Fruit fly (Drosophila melanogaster) whole organism, embryonic: ENCODE results near the gene CHOp24.

Source experiments
- Ada2b ChIP-seq: fragments of 200-800 bp; sonication (Bioruptor generic); IDR thresholded peaks from 2 replicates; pipeline ENCODE4 v1.3.6; 2022; ENCODE audit warnings: missing biosample characterization, missing genetic modification characterization
- Asciz ChIP-seq: fragments of 200-800 bp; sonication (Bioruptor generic); optimal IDR thresholded peaks from 2 replicates; lab custom pipeline; 2017; ENCODE audit warnings: missing biosample characterization, mild to moderate bottlenecking, missing genetic modification characterization, missing genetic modification reagents
- CG10321 ChIP-seq: fragments of 200-800 bp; sonication (Bioruptor generic); IDR thresholded peaks from 2 replicates; pipeline ENCODE4 v1.3.6; 2022; ENCODE audit warnings: missing biosample characterization, missing genetic modification characterization
- CG11247 ChIP-seq: fragments of 200-800 bp; sonication (Bioruptor generic); IDR thresholded peaks from 2 replicates; pipeline ENCODE4 v1.3.6; 2022; ENCODE audit warnings: missing biosample characterization, missing genetic modification characterization
- CG12219 ChIP-seq: fragments of 200-800 bp; sonication (Bioruptor generic); optimal IDR thresholded peaks from 3 replicates; lab custom pipeline; 2018; ENCODE audit warnings: missing biosample characterization, mild to moderate bottlenecking, missing genetic modification characterization
- CG13287 ChIP-seq: fragments of 200-800 bp; sonication (Bioruptor generic); IDR thresholded peaks from 2 replicates; pipeline ENCODE4 v1.3.6; 2022; ENCODE audit warnings: missing biosample characterization, missing genetic modification characterization; ENCODE audit not compliant: partially characterized antibody
- CG15073 ChIP-seq: fragments of 200-800 bp; sonication (Bioruptor generic); optimal IDR thresholded peaks from 2 replicates; lab custom pipeline; 2016; ENCODE audit warnings: missing biosample characterization, missing genetic modification characterization
- CG15269 ChIP-seq: fragments of 200-800 bp; sonication (Bioruptor generic); optimal IDR thresholded peaks from 2 replicates; lab custom pipeline; 2018; ENCODE audit warnings: missing biosample characterization, mild to moderate bottlenecking, missing genetic modification characterization, moderate library complexity
- CG16815 ChIP-seq: fragments of 200-800 bp; sonication (Bioruptor generic); optimal IDR thresholded peaks from 3 replicates; lab custom pipeline; 2017; ENCODE audit warnings: missing biosample characterization, mild to moderate bottlenecking, missing genetic modification characterization
- CG18764 ChIP-seq: fragments of 200-800 bp; sonication (Bioruptor generic); optimal IDR thresholded peaks from 3 replicates; lab custom pipeline; 2016; ENCODE audit warnings: missing biosample characterization, missing genetic modification characterization
- CG34422 ChIP-seq: fragments of 200-800 bp; sonication (Bioruptor generic); IDR thresholded peaks from 3 replicates; pipeline ENCODE4 v1.3.6; 2022; ENCODE audit warnings: missing biosample characterization, missing genetic modification characterization
- CG6175 ChIP-seq: fragments of 200-800 bp; sonication (Bioruptor generic); IDR thresholded peaks from 3 replicates; pipeline ENCODE4 v1.3.6; 2022; ENCODE audit warnings: missing biosample characterization, missing genetic modification characterization
- CG6791 ChIP-seq: fragments of 200-800 bp; sonication (Bioruptor generic); IDR thresholded peaks from 3 replicates; pipeline ENCODE4 v1.3.6; 2022; ENCODE audit warnings: missing biosample characterization, missing genetic modification characterization; ENCODE audit not compliant: partially characterized antibody
- CG8388 ChIP-seq: fragments of 200-800 bp; sonication (Bioruptor generic); optimal IDR thresholded peaks from 2 replicates; lab custom pipeline; 2019; ENCODE audit warnings: missing biosample characterization, mild to moderate bottlenecking, missing genetic modification characterization, moderate library complexity
- CG8478 ChIP-seq: fragments of >200 bp; optimal IDR thresholded peaks from 2 replicates; lab custom pipeline; 2018
- CG8944 ChIP-seq: fragments of 200-800 bp; sonication (Bioruptor generic); optimal IDR thresholded peaks from 3 replicates; lab custom pipeline; 2016; ENCODE audit warnings: missing biosample characterization, missing genetic modification characterization
- CG9437 ChIP-seq: fragments of 200-800 bp; sonication (Bioruptor generic); optimal IDR thresholded peaks from 2 replicates; lab custom pipeline; 2018; ENCODE audit warnings: missing biosample characterization, mild to moderate bottlenecking, missing genetic modification characterization
- CrebB ChIP-seq: fragments of 200-800 bp; sonication (Bioruptor generic); optimal IDR thresholded peaks from 3 replicates; lab custom pipeline; 2018; ENCODE audit warnings: missing biosample characterization, mild to moderate bottlenecking, missing genetic modification characterization
- D ChIP-seq, 2 experiments: fragments of 200-800 bp in 1 of 2; fragments of >200 bp in 1 of 2; sonication (Bioruptor generic) in 1 of 2; optimal IDR thresholded peaks; 2 replicates in 1 of 2; 3 replicates in 1 of 2; lab custom pipeline; 2017; ENCODE audit warnings: mild to moderate bottlenecking in 1 of 2, missing biosample characterization in 1 of 2, missing genetic modification characterization in 1 of 2, missing genetic modification reagents in 1 of 2
- Dfd ChIP-seq, 2 experiments: fragments of >200 bp; optimal IDR thresholded peaks; 2 replicates each; lab custom pipeline; 2017; ENCODE audit warnings: missing biosample characterization in 2 of 2, missing genetic modification characterization in 2 of 2
- Dp ChIP-seq: fragments of 200-800 bp; sonication (Bioruptor generic); optimal IDR thresholded peaks from 2 replicates; lab custom pipeline; 2018; ENCODE audit warnings: missing biosample characterization, mild to moderate bottlenecking, missing genetic modification characterization, moderate library complexity
- Drgx ChIP-seq: fragments of 200-800 bp; sonication (Bioruptor generic); IDR thresholded peaks from 2 replicates; pipeline ENCODE4 v1.3.6; 2022; ENCODE audit warnings: missing biosample characterization, missing genetic modification characterization
- HLH3B ChIP-seq: fragments of 200-800 bp; sonication (Bioruptor generic); IDR thresholded peaks from 2 replicates; pipeline ENCODE4 v1.3.6; 2022; ENCODE audit warnings: missing biosample characterization, missing genetic modification characterization
- Hmr ChIP-seq: fragments of 200-800 bp; sonication (Bioruptor generic); optimal IDR thresholded peaks from 3 replicates; lab custom pipeline; 2017; ENCODE audit warnings: mild to moderate bottlenecking, missing biosample characterization, missing genetic modification reagents, missing genetic modification characterization
- Hr51 ChIP-seq, 2 experiments: fragments of 200-800 bp; sonication (Bioruptor generic); optimal IDR thresholded peaks; 2 replicates in 1 of 2; 3 replicates in 1 of 2; lab custom pipeline; 2016 to 2018; ENCODE audit warnings: missing biosample characterization in 2 of 2, missing genetic modification characterization in 2 of 2, mild to moderate bottlenecking in 1 of 2, moderate library complexity in 1 of 2
- Kr ChIP-seq: fragments of 200-800 bp; sonication (Bioruptor generic); optimal IDR thresholded peaks from 2 replicates; lab custom pipeline; 2017; ENCODE audit warnings: missing biosample characterization, mild to moderate bottlenecking, missing genetic modification characterization
- MESR4 ChIP-seq: fragments of 200-800 bp; sonication (Bioruptor generic); optimal IDR thresholded peaks from 2 replicates; lab custom pipeline; 2018; ENCODE audit warnings: missing biosample characterization, mild to moderate bottlenecking, missing genetic modification characterization, moderate library complexity
- Meics ChIP-seq: fragments of 200-800 bp; sonication (Bioruptor generic); optimal IDR thresholded peaks from 2 replicates; lab custom pipeline; 2017; ENCODE audit warnings: missing biosample characterization, mild to moderate bottlenecking, missing genetic modification characterization
- NK7.1 ChIP-seq: fragments of 200-800 bp; sonication (Bioruptor generic); optimal IDR thresholded peaks from 3 replicates; lab custom pipeline; 2016; ENCODE audit warnings: missing biosample characterization, missing genetic modification characterization
- Sox100B ChIP-seq: fragments of 200-800 bp; sonication (Bioruptor generic); optimal IDR thresholded peaks from 3 replicates; lab custom pipeline; 2018; ENCODE audit warnings: missing biosample characterization, mild to moderate bottlenecking, missing genetic modification characterization
- Sox102F ChIP-seq: fragments of 200-800 bp; sonication (Bioruptor generic); optimal IDR thresholded peaks from 2 replicates; lab custom pipeline; 2018; ENCODE audit warnings: missing biosample characterization, mild to moderate bottlenecking, missing genetic modification characterization, moderate library complexity
- Trl ChIP-seq, 3 experiments: fragments of >200 bp in 2 of 3; fragments of 200-800 bp in 1 of 3; sonication (Bioruptor generic) in 1 of 3; optimal IDR thresholded peaks; 2 replicates in 1 of 3; 3 replicates in 2 of 3; lab custom pipeline; 2016 to 2017; ENCODE audit warnings: missing biosample characterization in 1 of 3, missing genetic modification characterization in 1 of 3
- az2 ChIP-seq: fragments of 200-800 bp; sonication (Bioruptor generic); optimal IDR thresholded peaks from 3 replicates; lab custom pipeline; 2016; ENCODE audit warnings: missing biosample characterization, missing genetic modification characterization
- bbx ChIP-seq: fragments of 200-800 bp; sonication (Bioruptor generic); IDR thresholded peaks from 2 replicates; pipeline ENCODE4 v1.3.6; 2022; ENCODE audit warnings: missing biosample characterization, missing genetic modification characterization; ENCODE audit not compliant: partially characterized antibody
- chinmo ChIP-seq: fragments of 200-800 bp; sonication (Bioruptor generic); IDR thresholded peaks from 4 replicates; pipeline ENCODE4 v1.3.6; 2022; ENCODE audit warnings: missing biosample characterization, missing genetic modification characterization; ENCODE audit not compliant: partially characterized antibody
- chn ChIP-seq: fragments of 200-800 bp; sonication (Bioruptor generic); optimal IDR thresholded peaks from 2 replicates; lab custom pipeline; 2016; ENCODE audit warnings: missing biosample characterization, missing genetic modification characterization
- dati ChIP-seq: fragments of 200-800 bp; sonication (Bioruptor generic); IDR thresholded peaks from 2 replicates; pipeline ENCODE4 v1.3.6; 2022; ENCODE audit warnings: missing biosample characterization, missing genetic modification characterization
- disco-r ChIP-seq: fragments of 200-800 bp; sonication (Bioruptor generic); optimal IDR thresholded peaks from 2 replicates; lab custom pipeline; 2016; ENCODE audit warnings: missing biosample characterization, missing genetic modification characterization
- emc ChIP-seq: fragments of 200-800 bp; sonication (Bioruptor generic); optimal IDR thresholded peaks from 2 replicates; lab custom pipeline; 2016; ENCODE audit warnings: missing biosample characterization, missing genetic modification characterization
- gcm2 ChIP-seq: fragments of 200-800 bp; sonication (Bioruptor generic); optimal IDR thresholded peaks from 2 replicates; lab custom pipeline; 2016; ENCODE audit warnings: missing biosample characterization, missing genetic modification characterization
- lola ChIP-seq, 3 experiments: fragments of >200 bp in 2 of 3; fragments of 200-800 bp in 1 of 3; sonication (Bioruptor generic) in 1 of 3; optimal IDR thresholded peaks; 2 replicates each; lab custom pipeline; 2017 to 2019; ENCODE audit warnings: missing biosample characterization in 3 of 3, missing genetic modification characterization in 3 of 3, mild to moderate bottlenecking in 1 of 3, moderate library complexity in 1 of 3
- odd ChIP-seq: fragments of 200-800 bp; sonication (Bioruptor generic); optimal IDR thresholded peaks from 2 replicates; lab custom pipeline; 2017; ENCODE audit warnings: missing biosample characterization, mild to moderate bottlenecking, missing genetic modification characterization
- repo ChIP-seq: fragments of 200-800 bp; sonication (Bioruptor generic); optimal IDR thresholded peaks from 2 replicates; lab custom pipeline; 2016; ENCODE audit warnings: missing biosample characterization, missing genetic modification characterization
- rib ChIP-seq: fragments of 200-800 bp; sonication (Bioruptor generic); IDR thresholded peaks from 2 replicates; pipeline ENCODE4 v1.3.6; 2022; ENCODE audit warnings: missing biosample characterization, missing genetic modification characterization
- schlank ChIP-seq: fragments of 200-800 bp; sonication (Bioruptor generic); optimal IDR thresholded peaks from 2 replicates; lab custom pipeline; 2018; ENCODE audit warnings: missing biosample characterization, mild to moderate bottlenecking, missing genetic modification characterization
- tio ChIP-seq: fragments of 200-800 bp; sonication (Bioruptor generic); optimal IDR thresholded peaks from 2 replicates; lab custom pipeline; 2017; ENCODE audit warnings: missing biosample characterization, missing genetic modification characterization, inconsistent platforms
- tll ChIP-seq, 2 experiments: fragments of 200-800 bp in 1 of 2; fragments of >200 bp in 1 of 2; sonication (Bioruptor generic) in 1 of 2; optimal IDR thresholded peaks; 2 replicates each; lab custom pipeline; 2017 to 2019; ENCODE audit warnings: missing biosample characterization in 2 of 2, missing genetic modification characterization in 2 of 2, mild to moderate bottlenecking in 1 of 2, moderate library complexity in 1 of 2
- vvl ChIP-seq: fragments of 200-800 bp; sonication (Bioruptor generic); IDR thresholded peaks from 2 replicates; pipeline ENCODE4 v1.3.6; 2022; ENCODE audit warnings: missing biosample characterization, missing genetic modification characterization
- wek ChIP-seq: fragments of 200-800 bp; sonication (Bioruptor generic); optimal IDR thresholded peaks from 3 replicates; lab custom pipeline; 2018; ENCODE audit warnings: missing biosample characterization, mild to moderate bottlenecking, missing genetic modification characterization, moderate library complexity
- wor ChIP-seq: fragments of 200-800 bp; sonication (Bioruptor generic); IDR thresholded peaks from 2 replicates; pipeline ENCODE4 v1.3.6; 2022; ENCODE audit warnings: missing biosample characterization, missing genetic modification characterization

The CHOp24 gene

DNA sequence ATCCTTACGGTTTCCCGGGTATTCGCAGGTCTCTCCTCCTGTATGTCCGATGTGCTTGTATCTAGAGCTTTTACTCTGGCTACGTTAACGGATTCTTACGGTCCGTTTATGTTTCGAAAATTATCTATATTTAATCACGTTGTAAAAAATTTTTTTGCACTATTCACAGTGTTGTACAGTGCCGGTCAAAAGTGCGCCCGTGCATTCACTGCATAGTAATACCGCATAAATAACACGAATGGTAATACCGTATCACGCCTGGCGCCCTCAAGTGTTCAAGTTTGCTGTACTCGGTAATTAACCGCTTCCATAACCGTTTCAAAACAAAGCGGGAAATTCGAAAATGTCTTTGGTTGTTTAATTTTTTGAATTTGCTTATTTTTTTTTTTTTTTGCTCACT lies 13.3 kb downstream of the CHOp24 start, which contains the start of gene CG11444 (continued):
- TF ChIP-seq Sox100B (no peak), repo (GFP tag; lab: Kevin White, UChicago) (peak; percentile 22), vvl (peak; percentile 48), CG6175 (GFP tag; lab: Robert Waterston, UW) (no peak), CG8944 (GFP tag; lab: Kevin White, UChicago) (peak; percentile 5), emc (GFP tag; lab: Kevin White, UChicago) (no peak), CG16815 (no peak), CG6791 (GFP tag; lab: Robert Waterston, UW) (no peak; the same call in 2 of the 3 replicates), schlank (tag; lab: Kevin White, UChicago) (no peak), MESR4 (GFP tag; lab: Kevin White, UChicago) (peak; percentile 80), Kr (GFP tag; lab: Kevin White, UChicago) (no peak), CG13287 (peak; percentile 66; the same call in 1 of the 2 replicates), Dfd (GFP tag; optimal IDR thresholded peaks at IDR 0.05; lab: Kevin White, UChicago) (no peak), lola (GFP tag; optimal IDR thresholded peaks at IDR 0.05; lab: Kevin White, UChicago) (no peak), chinmo (no peak), wor (GFP tag; lab: Robert Waterston, UW) (no peak), Hr51 (GFP tag; optimal IDR thresholded peaks at IDR 0.05; lab: Kevin White, UChicago) (peak in 1 of 2 experiments; percentile 19), D (optimal IDR thresholded peaks at IDR 0.05; lab: Kevin White, UChicago) (no peak), D (GFP tag; optimal IDR thresholded peaks at IDR 0.05; lab: Kevin White, UChicago) (no peak), HLH3B (GFP tag; lab: Robert Waterston, UW) (no peak), CG18764 (GFP tag; lab: Kevin White, UChicago) (peak; percentile 5), rib (GFP tag; lab: Robert Waterston, UW) (peak; percentile 56), disco-r (GFP tag; lab: Kevin White, UChicago) (no peak), Ada2b (GFP tag; lab: Robert Waterston, UW) (no peak), Drgx (no peak), NK7.1 (GFP tag; lab: Kevin White, UChicago) (no peak), Dp (GFP tag; lab: Kevin White, UChicago) (peak; percentile 91), CG11247 (peak; percentile 26; the same call in 1 of the 2 replicates), tio (no peak), Hmr (GFP tag; lab: Kevin White, UChicago) (peak; percentile 75), CG8478 (no peak), chn (GFP tag; lab: Kevin White, UChicago) (no peak), CG15073 (GFP tag; lab: Kevin White, UChicago) (no peak), Asciz (GFP tag; lab: Kevin White, UChicago) (no peak), Trl (optimal IDR thresholded peaks at IDR 0.05; lab: Kevin White, UChicago) (no peak), Trl (GFP tag; optimal IDR thresholded peaks at IDR 0.05; lab: Kevin White, UChicago) (peak; percentile 53), az2 (peak; percentile 1), gcm2 (GFP tag; lab: Kevin White, UChicago) (no peak), odd (GFP tag; lab: Kevin White, UChicago) (no peak), wek (GFP tag; lab: Kevin White, UChicago) (no peak), dati (GFP tag; lab: Robert Waterston, UW) (no peak), CG10321 (no peak), CG34422 (GFP tag; lab: Robert Waterston, UW) (peak; percentile 59; the same call in 1 of the 3 replicates), tll (GFP tag; optimal IDR thresholded peaks at IDR 0.05; lab: Kevin White, UChicago) (no peak), CG15269 (no peak), Sox102F (GFP tag; lab: Kevin White, UChicago) (no peak), CG8388 (GFP tag; lab: Kevin White, UChicago) (no peak), CG12219 (GFP tag; lab: Kevin White, UChicago) (no peak), Meics (GFP tag; lab: Kevin White, UChicago) (peak; percentile 42), bbx (GFP tag; lab: Robert Waterston, UW) (no peak; the same call in 1 of the 2 replicates), CrebB (tag; lab: Kevin White, UChicago) (no peak), CG9437 (GFP tag; lab: Kevin White, UChicago) (no peak)
